Worm (Caenorhabditis elegans) whole organism, young adult: ENCODE measurements around the gene str-112.

ENCODE experiments used
- F39B2.1 ChIP-seq: fragments of 200-800 bp; sonication (Bioruptor generic); IDR thresholded peaks from 2 replicates; pipeline ENCODE4 v1.3.6; 2022; ENCODE audit warnings: missing genetic modification reagents, missing genetic modification characterization, missing compliant biosample characterization
- aptf-2 ChIP-seq: fragments of 200-800 bp; sonication (Bioruptor generic); conservative IDR thresholded peaks from 2 replicates; pipeline ENCODE4 v1.3.6; 2022; ENCODE audit warnings: missing genetic modification reagents, missing genetic modification characterization, missing compliant biosample characterization
- athp-1 ChIP-seq: sonication (generic microtip); optimal IDR thresholded peaks from 2 replicates; lab custom pipeline; 2017; ENCODE audit warnings: mild to moderate bottlenecking, missing genetic modification characterization, missing compliant biosample characterization
- chd-7 ChIP-seq: sonication (generic microtip); optimal IDR thresholded peaks from 2 replicates; lab custom pipeline; 2016; ENCODE audit warnings: mild to moderate bottlenecking, missing genetic modification characterization, moderate library complexity, missing compliant biosample characterization
- nfya-1 ChIP-seq: sonication (generic microtip); optimal IDR thresholded peaks from 2 replicates; lab custom pipeline; 2017; ENCODE audit warnings: antibody characterized with exemption, missing compliant biosample characterization, missing genetic modification characterization, borderline replicate concordance; ENCODE audit not compliant: insufficient read depth
- unc-130 ChIP-seq: sonication (generic microtip); optimal IDR thresholded peaks from 2 replicates; lab custom pipeline; 2016; ENCODE audit warnings: missing genetic modification reagents, missing genetic modification characterization, missing compliant biosample characterization

- TF ChIP-seq nfya-1 = no peak
- TF ChIP-seq athp-1 (tag; lab: Kevin White, UChicago) = no peak
- TF ChIP-seq unc-130 (GFP tag; lab: Kevin White, UChicago) = no peak
- TF ChIP-seq chd-7 (tag; lab: Kevin White, UChicago) = no peak
- no peak for TF ChIP-seq aptf-2
- TF ChIP-seq F39B2.1 (GFP tag; lab: Robert Waterston, UW) = no peak
Observed at ce11 chrV:7129460-7129859, 8.8 kb downstream of the str-112 start, which contains the start of gene T01C4.8.
